Fruit fly (Drosophila melanogaster): ENCODE results near the gene CG7443.
A peak's percentile ranks its signal among the peaks of the same experiment; 100 is the strongest.

The CG7443 gene

dm6 chr3R:8354969-8355368 lies 30.9 kb downstream of the CG7443 start:
- TF ChIP-seq cg (GFP tag; optimal IDR thresholded peaks at IDR 0.05) (no peak), da (GFP tag; optimal IDR thresholded peaks at IDR 0.05) (peak; percentile 9), br (optimal IDR thresholded peaks at IDR 0.05) (no peak), Max (GFP tag; optimal IDR thresholded peaks at IDR 0.05) (no peak), CG12299 (tag; optimal IDR thresholded peaks at IDR 0.05) (no peak), CG43689 (GFP tag; IDR thresholded peaks at IDR 0.05) (no peak), chif (GFP tag; optimal IDR thresholded peaks at IDR 0.05) (no peak), CG6854 (GFP tag; optimal IDR thresholded peaks at IDR 0.05) (no peak), Doc3 (GFP tag; IDR thresholded peaks at IDR 0.05; ENCODE audit: partially characterized antibody) (no peak), CG6813 (GFP tag; optimal IDR thresholded peaks at IDR 0.05) (no peak), Nf-YB (GFP tag; optimal IDR thresholded peaks at IDR 0.05) (no peak), CG12659 (GFP tag; optimal IDR thresholded peaks at IDR 0.05) (no peak), sim (GFP tag; IDR thresholded peaks at IDR 0.05) (no peak), CG14860 (GFP tag; IDR thresholded peaks at IDR 0.05; ENCODE audit: partially characterized antibody) (no peak), CG10654 (GFP tag; optimal IDR thresholded peaks at IDR 0.05) (no peak), dmrt11E (tag; optimal IDR thresholded peaks at IDR 0.05) (no peak), CG6689 (GFP tag; IDR thresholded peaks at IDR 0.05) (no peak), CG7963 (GFP tag; IDR thresholded peaks at IDR 0.05; ENCODE audit: partially characterized antibody) (no peak), Trl (optimal IDR thresholded peaks at IDR 0.05) (no peak), Trl (GFP tag; optimal IDR thresholded peaks at IDR 0.05) (no peak), bowl (GFP tag; IDR thresholded peaks at IDR 0.05) (no peak), en (GFP tag; optimal IDR thresholded peaks at IDR 0.05) (no peak), CG10462 (GFP tag; optimal IDR thresholded peaks at IDR 0.05) (no peak), CG7786 (GFP tag; optimal IDR thresholded peaks at IDR 0.05) (no peak), sc (optimal IDR thresholded peaks at IDR 0.05) (no peak), sc (GFP tag; optimal IDR thresholded peaks at IDR 0.05) (no peak), CG11695 (GFP tag; IDR thresholded peaks at IDR 0.05) (no peak), CG9215 (GFP tag; IDR thresholded peaks at IDR 0.05) (no peak), Oli (tag; optimal IDR thresholded peaks at IDR 0.05) (peak; percentile 47), Dip3 (GFP tag; optimal IDR thresholded peaks at IDR 0.05) (no peak), CG11504 (tag; optimal IDR thresholded peaks at IDR 0.05) (peak; percentile 42), CG17612 (GFP tag; IDR thresholded peaks at IDR 0.05) (no peak), CG12769 (tag; optimal IDR thresholded peaks at IDR 0.05) (no peak), sima (GFP tag; optimal IDR thresholded peaks at IDR 0.05) (no peak), luna (GFP tag; optimal IDR thresholded peaks at IDR 0.05) (no peak), klu (GFP tag; IDR thresholded peaks at IDR 0.05) (no peak), CG11247 (GFP tag; IDR thresholded peaks at IDR 0.05) (no peak), CG3281 (GFP tag; optimal IDR thresholded peaks at IDR 0.05) (no peak), Ravus (GFP tag; IDR thresholded peaks at IDR 0.05) (no peak), CG13296 (GFP tag; optimal IDR thresholded peaks at IDR 0.05) (no peak), CG31388 (GFP tag; optimal IDR thresholded peaks at IDR 0.05) (no peak), CG7556 (GFP tag; optimal IDR thresholded peaks at IDR 0.05) (no peak), MESR4 (GFP tag; optimal IDR thresholded peaks at IDR 0.05) (no peak), gsb-n (tag; optimal IDR thresholded peaks at IDR 0.05) (no peak), lmd (GFP tag; IDR thresholded peaks at IDR 0.05) (peak; percentile 36; the same call in 1 of the 2 replicates), Kr (GFP tag; optimal IDR thresholded peaks at IDR 0.05) (no peak), E2f2 (GFP tag; IDR thresholded peaks at IDR 0.05) (no peak), Dp (GFP tag; optimal IDR thresholded peaks at IDR 0.05) (no peak), ase (GFP tag; IDR thresholded peaks at IDR 0.05) (no peak), gce (GFP tag; IDR thresholded peaks at IDR 0.05) (no peak), CG6654 (GFP tag; optimal IDR thresholded peaks at IDR 0.05) (no peak), pros (GFP tag; optimal IDR thresholded peaks at IDR 0.05) (no peak), zfh2 (GFP tag; optimal IDR thresholded peaks at IDR 0.05) (no peak)
